Worm (Caenorhabditis elegans): Measurements from ENCODE around the gene Y54G2A.77.

DNA sequence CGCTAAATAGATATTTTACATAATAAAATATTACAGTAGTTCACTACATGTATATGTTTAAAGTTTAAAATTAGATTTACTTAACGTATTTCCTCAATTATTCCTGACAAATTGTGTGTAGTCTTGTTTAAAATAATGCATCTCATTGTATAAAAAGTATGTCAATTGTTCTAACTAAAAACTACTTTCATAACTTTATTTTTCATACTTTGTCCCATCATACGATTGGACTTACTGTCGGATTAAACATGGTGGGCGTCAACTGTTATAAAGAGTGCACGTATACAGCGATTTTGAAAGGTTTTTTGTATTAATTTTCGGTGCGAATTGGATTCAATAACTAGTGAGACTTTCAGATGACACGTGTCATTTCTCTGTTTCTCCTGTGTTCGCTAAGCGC, 41.2 kb downstream of the Y54G2A.77 start, which contains the start of gene Y54G2A.32:
- TF ChIP-seq W03F9.2 (tag; optimal IDR thresholded peaks at IDR 0.05) (no peak), dao-5 (tag; optimal IDR thresholded peaks at IDR 0.05) (no peak), him-1 (tag; optimal IDR thresholded peaks at IDR 0.05) (no peak)

Data from whole organism, L4/young adult.